Fruit fly (Drosophila melanogaster) whole organism, embryonic: ENCODE data around the gene Dred.

ENCODE experiments used
- CG10431 ChIP-seq: fragments of 200-800 bp; sonication (Bioruptor generic); optimal IDR thresholded peaks from 3 replicates; lab custom pipeline; 2018; ENCODE audit warnings: missing biosample characterization, mild to moderate bottlenecking, missing genetic modification characterization
- CG12219 ChIP-seq: fragments of 200-800 bp; sonication (Bioruptor generic); optimal IDR thresholded peaks from 3 replicates; lab custom pipeline; 2018; ENCODE audit warnings: missing biosample characterization, mild to moderate bottlenecking, missing genetic modification characterization
- CG1233 ChIP-seq: fragments of 200-800 bp; sonication (Bioruptor generic); optimal IDR thresholded peaks from 4 replicates; lab custom pipeline; 2018; ENCODE audit warnings: missing biosample characterization, mild to moderate bottlenecking, missing genetic modification characterization
- CG12659 ChIP-seq: fragments of 200-800 bp; sonication (Bioruptor generic); optimal IDR thresholded peaks from 3 replicates; lab custom pipeline; 2017; ENCODE audit warnings: mild to moderate bottlenecking, missing biosample characterization, missing genetic modification reagents, missing genetic modification characterization
- CG13123 ChIP-seq: fragments of 200-800 bp; sonication (Bioruptor generic); optimal IDR thresholded peaks from 2 replicates; lab custom pipeline; 2016; ENCODE audit warnings: missing biosample characterization, missing genetic modification characterization
- CG13424 ChIP-seq: fragments of 200-800 bp; sonication (Bioruptor generic); optimal IDR thresholded peaks from 2 replicates; lab custom pipeline; 2019; ENCODE audit warnings: missing biosample characterization, mild to moderate bottlenecking, missing genetic modification characterization, moderate library complexity
- CG13624 ChIP-seq: fragments of 200-800 bp; sonication (Bioruptor generic); optimal IDR thresholded peaks from 2 replicates; lab custom pipeline; 2016; ENCODE audit warnings: missing biosample characterization, missing genetic modification characterization
- CG13775 ChIP-seq: fragments of 200-800 bp; sonication (Bioruptor generic); optimal IDR thresholded peaks from 3 replicates; lab custom pipeline; 2017; ENCODE audit warnings: missing biosample characterization, mild to moderate bottlenecking, missing genetic modification characterization
- CG16815 ChIP-seq: fragments of 200-800 bp; sonication (Bioruptor generic); optimal IDR thresholded peaks from 3 replicates; lab custom pipeline; 2017; ENCODE audit warnings: missing biosample characterization, mild to moderate bottlenecking, missing genetic modification characterization
- CG32767 ChIP-seq: fragments of 200-800 bp; sonication (Bioruptor generic); IDR thresholded peaks from 2 replicates; pipeline ENCODE4 v1.3.6; 2022; ENCODE audit warnings: missing biosample characterization, missing genetic modification characterization
- CG5953 ChIP-seq: fragments of 200-800 bp; sonication (Bioruptor generic); IDR thresholded peaks from 2 replicates; pipeline ENCODE4 v1.3.6; 2022; ENCODE audit warnings: missing biosample characterization, missing genetic modification characterization
- CG6272 ChIP-seq: fragments of 200-800 bp; sonication (Bioruptor generic); IDR thresholded peaks from 2 replicates; pipeline ENCODE4 v1.3.6; 2022; ENCODE audit warnings: missing biosample characterization, missing genetic modification characterization
- CG8478 ChIP-seq: fragments of >200 bp; optimal IDR thresholded peaks from 2 replicates; lab custom pipeline; 2018
- CHES-1-like ChIP-seq: fragments of 200-800 bp; sonication (Bioruptor generic); optimal IDR thresholded peaks from 2 replicates; lab custom pipeline; 2016; ENCODE audit warnings: missing biosample characterization, missing genetic modification characterization
- Chrac-16 ChIP-seq: fragments of 200-800 bp; sonication (Bioruptor generic); optimal IDR thresholded peaks from 3 replicates; lab custom pipeline; 2016; ENCODE audit warnings: missing biosample characterization, missing genetic modification characterization
- D ChIP-seq, 2 experiments: fragments of 200-800 bp in 1 of 2; fragments of >200 bp in 1 of 2; sonication (Bioruptor generic) in 1 of 2; optimal IDR thresholded peaks; 2 replicates in 1 of 2; 3 replicates in 1 of 2; lab custom pipeline; 2017; ENCODE audit warnings: mild to moderate bottlenecking in 1 of 2, missing biosample characterization in 1 of 2, missing genetic modification characterization in 1 of 2, missing genetic modification reagents in 1 of 2
- D19B ChIP-seq: fragments of 200-800 bp; sonication (Bioruptor generic); optimal IDR thresholded peaks from 2 replicates; lab custom pipeline; 2017; ENCODE audit warnings: missing biosample characterization, mild to moderate bottlenecking, missing genetic modification characterization
- Dfd ChIP-seq, 2 experiments: fragments of >200 bp; optimal IDR thresholded peaks; 2 replicates each; lab custom pipeline; 2017; ENCODE audit warnings: missing biosample characterization in 2 of 2, missing genetic modification characterization in 2 of 2
- Elba2 ChIP-seq: fragments of 200-800 bp; sonication (Bioruptor generic); optimal IDR thresholded peaks from 3 replicates; lab custom pipeline; 2016; ENCODE audit warnings: missing biosample characterization, missing genetic modification characterization
- Fer1 ChIP-seq: fragments of 200-800 bp; sonication (Bioruptor generic); optimal IDR thresholded peaks from 2 replicates; lab custom pipeline; 2017; ENCODE audit warnings: missing biosample characterization, mild to moderate bottlenecking, missing genetic modification characterization
- HLH3B ChIP-seq: fragments of 200-800 bp; sonication (Bioruptor generic); IDR thresholded peaks from 2 replicates; pipeline ENCODE4 v1.3.6; 2022; ENCODE audit warnings: missing biosample characterization, missing genetic modification characterization
- HLH4C ChIP-seq: fragments of 200-800 bp; sonication (Bioruptor generic); IDR thresholded peaks from 3 replicates; pipeline ENCODE4 v1.3.6; 2022; ENCODE audit warnings: missing biosample characterization, missing genetic modification characterization; ENCODE audit not compliant: partially characterized antibody
- Lpt ChIP-seq: fragments of >200 bp; optimal IDR thresholded peaks from 2 replicates; lab custom pipeline; 2018; ENCODE audit warnings: missing biosample characterization, missing genetic modification characterization
- NFAT ChIP-seq: fragments of 200-800 bp; sonication (Bioruptor generic); IDR thresholded peaks from 2 replicates; pipeline ENCODE4 v1.3.6; 2022; ENCODE audit warnings: missing biosample characterization, missing genetic modification characterization
- Pdp1 ChIP-seq, 2 experiments: fragments of 200-800 bp; sonication (Bioruptor generic); optimal IDR thresholded peaks; 3 replicates each; lab custom pipeline; 2016; ENCODE audit warnings: missing biosample characterization in 2 of 2, missing genetic modification characterization in 2 of 2, mild to moderate bottlenecking in 1 of 2, moderate library complexity in 1 of 2
- Side ChIP-seq: fragments of 200-800 bp; sonication (Bioruptor generic); optimal IDR thresholded peaks from 2 replicates; lab custom pipeline; 2016; ENCODE audit warnings: missing biosample characterization, missing genetic modification characterization
- Usf ChIP-seq: fragments of 200-800 bp; sonication (Bioruptor generic); optimal IDR thresholded peaks from 2 replicates; lab custom pipeline; 2017; ENCODE audit warnings: missing genotype, missing biosample characterization, missing genetic modification characterization
- Vsx1 ChIP-seq: fragments of 200-800 bp; sonication (Bioruptor generic); optimal IDR thresholded peaks from 2 replicates; lab custom pipeline; 2017; ENCODE audit warnings: missing biosample characterization, mild to moderate bottlenecking, missing genetic modification characterization, missing genetic modification reagents
- YL-1 ChIP-seq: fragments of 200-800 bp; sonication (Bioruptor generic); optimal IDR thresholded peaks from 3 replicates; lab custom pipeline; 2017; ENCODE audit warnings: missing biosample characterization, mild to moderate bottlenecking, missing genetic modification characterization
- ara ChIP-seq: fragments of 200-800 bp; sonication (Bioruptor generic); IDR thresholded peaks from 2 replicates; pipeline ENCODE4 v1.3.6; 2022; ENCODE audit warnings: missing biosample characterization, missing genetic modification characterization
- ato ChIP-seq: fragments of 200-800 bp; sonication (Bioruptor generic); IDR thresholded peaks from 2 replicates; pipeline ENCODE4 v1.3.6; 2022; ENCODE audit warnings: missing biosample characterization, missing genetic modification characterization; ENCODE audit not compliant: partially characterized antibody
- az2 ChIP-seq: fragments of 200-800 bp; sonication (Bioruptor generic); optimal IDR thresholded peaks from 3 replicates; lab custom pipeline; 2016; ENCODE audit warnings: missing biosample characterization, missing genetic modification characterization
- cato ChIP-seq: fragments of 200-800 bp; sonication (Bioruptor generic); optimal IDR thresholded peaks from 2 replicates; lab custom pipeline; 2016; ENCODE audit warnings: missing biosample characterization, missing genetic modification characterization, borderline replicate concordance
- crol ChIP-seq: fragments of 200-800 bp; sonication (Bioruptor generic); IDR thresholded peaks from 2 replicates; pipeline ENCODE4 v1.3.6; 2022; ENCODE audit warnings: missing biosample characterization, missing genetic modification characterization
- dimm ChIP-seq: fragments of 200-800 bp; sonication (Bioruptor generic); IDR thresholded peaks from 2 replicates; pipeline ENCODE4 v1.3.6; 2022; ENCODE audit warnings: missing biosample characterization, missing genetic modification characterization
- ems ChIP-seq: fragments of 200-800 bp; sonication (Bioruptor generic); optimal IDR thresholded peaks from 3 replicates; lab custom pipeline; 2016; ENCODE audit warnings: missing biosample characterization, missing genetic modification characterization
- fd3F ChIP-seq: fragments of 200-800 bp; sonication (Bioruptor generic); optimal IDR thresholded peaks from 2 replicates; lab custom pipeline; 2018; ENCODE audit warnings: missing biosample characterization, mild to moderate bottlenecking, missing genetic modification characterization, moderate library complexity
- gt ChIP-seq: fragments of 200-800 bp; sonication (Bioruptor generic); IDR thresholded peaks from 2 replicates; pipeline ENCODE4 v1.3.6; 2022; ENCODE audit warnings: missing biosample characterization, missing genetic modification characterization
- h ChIP-seq: fragments of >200 bp; optimal IDR thresholded peaks from 2 replicates; lab custom pipeline; 2017
- kay ChIP-seq: fragments of 200-800 bp; sonication (Bioruptor generic); optimal IDR thresholded peaks from 2 replicates; lab custom pipeline; 2016; ENCODE audit warnings: missing biosample characterization, missing genetic modification characterization
- onecut ChIP-seq: fragments of 200-800 bp; sonication (Bioruptor generic); IDR thresholded peaks from 2 replicates; pipeline ENCODE4 v1.3.6; 2022; ENCODE audit warnings: missing biosample characterization, missing genetic modification characterization
- peb ChIP-seq: fragments of 200-800 bp; sonication (Bioruptor generic); IDR thresholded peaks from 2 replicates; pipeline ENCODE4 v1.3.6; 2022; ENCODE audit warnings: missing biosample characterization, missing genetic modification characterization
- pfk ChIP-seq: fragments of 200-800 bp; sonication (Bioruptor generic); optimal IDR thresholded peaks from 2 replicates; lab custom pipeline; 2018; ENCODE audit warnings: missing biosample characterization, mild to moderate bottlenecking, missing genetic modification characterization, moderate library complexity
- psq ChIP-seq: fragments of 200-800 bp; sonication (Bioruptor generic); optimal IDR thresholded peaks from 2 replicates; lab custom pipeline; 2017; ENCODE audit warnings: missing biosample characterization, missing genetic modification characterization
- repo ChIP-seq: fragments of 200-800 bp; sonication (Bioruptor generic); optimal IDR thresholded peaks from 2 replicates; lab custom pipeline; 2016; ENCODE audit warnings: missing biosample characterization, missing genetic modification characterization
- rib ChIP-seq: fragments of 200-800 bp; sonication (Bioruptor generic); IDR thresholded peaks from 2 replicates; pipeline ENCODE4 v1.3.6; 2022; ENCODE audit warnings: missing biosample characterization, missing genetic modification characterization
- salm ChIP-seq: fragments of 200-800 bp; sonication (Bioruptor generic); optimal IDR thresholded peaks from 2 replicates; lab custom pipeline; 2018; ENCODE audit warnings: missing biosample characterization, mild to moderate bottlenecking, missing genetic modification characterization
- tap ChIP-seq: fragments of 200-800 bp; optimal IDR thresholded peaks from 3 replicates; lab custom pipeline; 2019; ENCODE audit warnings: missing biosample characterization, mild to moderate bottlenecking, missing genetic modification characterization, moderate library complexity
- tio ChIP-seq: fragments of 200-800 bp; sonication (Bioruptor generic); optimal IDR thresholded peaks from 2 replicates; lab custom pipeline; 2017; ENCODE audit warnings: missing biosample characterization, missing genetic modification characterization, inconsistent platforms
- zen2 ChIP-seq: fragments of 200-800 bp; sonication (Bioruptor generic); IDR thresholded peaks from 3 replicates; pipeline ENCODE4 v1.3.6; 2022; ENCODE audit warnings: missing biosample characterization, missing genetic modification characterization; ENCODE audit not compliant: partially characterized antibody
- zf30C ChIP-seq: fragments of 200-800 bp; sonication (Bioruptor generic); optimal IDR thresholded peaks from 3 replicates; lab custom pipeline; 2018; ENCODE audit warnings: missing biosample characterization, mild to moderate bottlenecking, missing genetic modification characterization

Gene Dred

dm6 chr3L:19560695-19561246 lies 16.8 kb upstream of the Dred start (continued):
- TF ChIP-seq HLH3B (GFP tag; lab: Robert Waterston, UW): peak; percentile 93
- TF ChIP-seq az2 (GFP tag; lab: Kevin White, UChicago): peak; percentile 96
- TF ChIP-seq CG16815 (GFP tag; lab: Kevin White, UChicago): peak; percentile 95
- peak; percentile 93 for TF ChIP-seq salm (tag; lab: Kevin White, UChicago)
- no peak for TF ChIP-seq zen2 (GFP tag; lab: Robert Waterston, UW)
- TF ChIP-seq zf30C (GFP tag; lab: Kevin White, UChicago): peak; percentile 98
- peak; percentile 91 for TF ChIP-seq onecut
- TF ChIP-seq ara (GFP tag; lab: Robert Waterston, UW): peak; percentile 97
- peak; percentile 92 for TF ChIP-seq Vsx1 (GFP tag; lab: Kevin White, UChicago)
- TF ChIP-seq NFAT (GFP tag; lab: Robert Waterston, UW): peak; percentile 91
- peak; percentile 53 for TF ChIP-seq crol (GFP tag; lab: Robert Waterston, UW)
- peak; percentile 90 for TF ChIP-seq CHES-1-like (GFP tag; lab: Kevin White, UChicago)
- peak; percentile 83 for TF ChIP-seq dimm
- TF ChIP-seq CG8478 (lab: Kevin White, UChicago): no peak
- no peak for TF ChIP-seq ato (GFP tag; lab: Robert Waterston, UW)
- peak; percentile 96 for TF ChIP-seq Chrac-16 (GFP tag; lab: Kevin White, UChicago)
- TF ChIP-seq Fer1: peak; percentile 94
- peak; percentile 95 for TF ChIP-seq CG13775
- peak; percentile 89 for TF ChIP-seq CG5953 (GFP tag; lab: Robert Waterston, UW)
- no peak for TF ChIP-seq h (lab: Kevin White, UChicago)
- peak; percentile 91 for TF ChIP-seq CG13123 (GFP tag; lab: Kevin White, UChicago)
- TF ChIP-seq psq (GFP tag; lab: Kevin White, UChicago): peak; percentile 82
- peak; percentile 92 for TF ChIP-seq CG12219 (GFP tag; lab: Kevin White, UChicago)
- TF ChIP-seq Usf: peak; percentile 92
- peak; percentile 91 for TF ChIP-seq CG32767
- TF ChIP-seq CG13424 (tag; lab: Kevin White, UChicago): peak; percentile 97
- peak; percentile 96 for TF ChIP-seq CG12659 (GFP tag; lab: Kevin White, UChicago)
- no peak for TF ChIP-seq HLH4C (GFP tag; lab: Robert Waterston, UW)
- TF ChIP-seq D (optimal IDR thresholded peaks at IDR 0.05; lab: Kevin White, UChicago): no peak
- TF ChIP-seq D (GFP tag; optimal IDR thresholded peaks at IDR 0.05; lab: Kevin White, UChicago): peak; percentile 93
- peak; percentile 96 for TF ChIP-seq Elba2 (GFP tag; lab: Kevin White, UChicago)
- peak; percentile 96 for TF ChIP-seq CG1233 (GFP tag; lab: Kevin White, UChicago)
- peak; percentile 92 to 94 for TF ChIP-seq Pdp1 (GFP tag; optimal IDR thresholded peaks at IDR 0.05; lab: Kevin White, UChicago)
- TF ChIP-seq tap (tag; lab: Kevin White, UChicago): peak; percentile 92
- TF ChIP-seq CG13624 (GFP tag; lab: Kevin White, UChicago): peak; percentile 93
- peak; percentile 84 for TF ChIP-seq CG6272 (GFP tag; lab: Robert Waterston, UW)
- peak; percentile 92 for TF ChIP-seq CG10431 (GFP tag; lab: Kevin White, UChicago)
- TF ChIP-seq kay (GFP tag; lab: Kevin White, UChicago): peak; percentile 87
- TF ChIP-seq cato: peak; percentile 88
- TF ChIP-seq ems (GFP tag; lab: Kevin White, UChicago): peak; percentile 92
- peak; percentile 77 for TF ChIP-seq D19B
- TF ChIP-seq repo (GFP tag; lab: Kevin White, UChicago): peak; percentile 76
- peak; percentile 87 for TF ChIP-seq gt (GFP tag; lab: Robert Waterston, UW)
- TF ChIP-seq pfk (GFP tag; lab: Kevin White, UChicago): peak; percentile 61
- peak; percentile 93 for TF ChIP-seq fd3F (GFP tag; lab: Kevin White, UChicago)
- TF ChIP-seq rib: peak; percentile 93
- TF ChIP-seq tio (GFP tag; lab: Kevin White, UChicago): peak; percentile 92
- TF ChIP-seq Side: peak; percentile 92
- peak; percentile 86 for TF ChIP-seq peb (GFP tag; lab: Robert Waterston, UW)
- TF ChIP-seq Dfd (GFP tag; optimal IDR thresholded peaks at IDR 0.05; lab: Kevin White, UChicago): no peak
- TF ChIP-seq Lpt (GFP tag; lab: Kevin White, UChicago): no peak
- peak; percentile 91 for TF ChIP-seq YL-1 (GFP tag; lab: Kevin White, UChicago)
